Fruit fly (Drosophila melanogaster) whole organism, wandering third instar larva: ENCODE measurements around the gene Bet1.

Source experiments
- Abd-B ChIP-seq: fragments of >200 bp; optimal IDR thresholded peaks from 2 replicates; lab custom pipeline; 2017; ENCODE audit warnings: missing biosample characterization, missing genetic modification characterization
- CG32264 ChIP-seq: fragments of 200-800 bp; sonication (Bioruptor generic); optimal IDR thresholded peaks from 2 replicates; lab custom pipeline; 2016; ENCODE audit warnings: missing biosample characterization, missing genetic modification characterization
- CrebA ChIP-seq: fragments of 200-800 bp; sonication (Bioruptor generic); optimal IDR thresholded peaks from 2 replicates; lab custom pipeline; 2016; ENCODE audit warnings: missing biosample characterization, mild to moderate bottlenecking, missing genetic modification characterization, borderline replicate concordance
- Dfd ChIP-seq: fragments of >200 bp; optimal IDR thresholded peaks from 2 replicates; lab custom pipeline; 2017; ENCODE audit warnings: missing biosample characterization, missing genetic modification characterization
- Dif ChIP-seq: fragments of 200-275, 200-300 bp; sonication (Bioruptor generic); optimal IDR thresholded peaks from 2 replicates; lab custom pipeline; 2018; ENCODE audit warnings: missing biosample characterization, missing genetic modification characterization; ENCODE audit not compliant: partially characterized antibody
- HLH106 ChIP-seq: fragments of 200-800 bp; optimal IDR thresholded peaks from 3 replicates; lab custom pipeline; 2019; ENCODE audit warnings: missing biosample characterization, mild to moderate bottlenecking, missing genetic modification characterization, moderate library complexity
- Hnf4 ChIP-seq: fragments of 200-800 bp; sonication (Bioruptor generic); optimal IDR thresholded peaks from 2 replicates; lab custom pipeline; 2016; ENCODE audit warnings: missing biosample characterization, mild to moderate bottlenecking, missing genetic modification characterization
- Hr78 ChIP-seq: fragments of >200 bp; optimal IDR thresholded peaks from 2 replicates; lab custom pipeline; 2017; ENCODE audit warnings: missing biosample characterization, missing genetic modification characterization
- Hr83 ChIP-seq: fragments of 200-300 bp; sonication (Bioruptor generic); optimal IDR thresholded peaks from 2 replicates; lab custom pipeline; 2016; ENCODE audit warnings: missing biosample characterization, mild to moderate bottlenecking, missing genetic modification characterization, moderate library complexity; ENCODE audit not compliant: poor library complexity, severe bottlenecking
- Jra ChIP-seq: sonication (Bioruptor generic); optimal IDR thresholded peaks from 2 replicates; lab custom pipeline; 2016; ENCODE audit warnings: missing biosample characterization, missing genetic modification characterization
- Myc ChIP-seq: fragments of >200 bp; optimal IDR thresholded peaks from 2 replicates; lab custom pipeline; 2017
- N ChIP-seq: fragments of >200 bp; optimal IDR thresholded peaks from 2 replicates; lab custom pipeline; 2018; ENCODE audit warnings: missing biosample characterization, missing external identifiers, missing genetic modification characterization
- OdsH ChIP-seq: fragments of 200-800 bp; sonication (Bioruptor generic); optimal IDR thresholded peaks from 2 replicates; lab custom pipeline; 2016; ENCODE audit warnings: missing biosample characterization, mild to moderate bottlenecking, missing genetic modification characterization
- Vsx2 ChIP-seq: fragments of 200-300, 225-300 bp; sonication (Bioruptor generic); optimal IDR thresholded peaks from 2 replicates; lab custom pipeline; 2018; ENCODE audit warnings: missing biosample characterization, missing genetic modification characterization; ENCODE audit not compliant: partially characterized antibody
- br ChIP-seq: fragments of 200-800 bp; sonication (Bioruptor generic); optimal IDR thresholded peaks from 2 replicates; lab custom pipeline; 2016; ENCODE audit warnings: missing biosample characterization, missing genetic modification characterization
- brk ChIP-seq: fragments of 200-800 bp; sonication (Bioruptor generic); optimal IDR thresholded peaks from 2 replicates; lab custom pipeline; 2016; ENCODE audit warnings: missing biosample characterization, mild to moderate bottlenecking, missing genetic modification characterization
- dl ChIP-seq, 2 experiments: fragments of 175-275, 200-275 bp in 1 of 2; fragments of 200-275 bp in 1 of 2; sonication (Bioruptor generic); optimal IDR thresholded peaks; lab custom pipeline; 2018; ENCODE audit warnings: mild to moderate bottlenecking in 2 of 2, missing biosample characterization in 2 of 2, missing genetic modification characterization in 2 of 2, moderate library complexity in 2 of 2; ENCODE audit not compliant: partially characterized antibody in 2 of 2, insufficient read depth in 1 of 2
- dmrt93B ChIP-seq: fragments of 200-800 bp; sonication (Bioruptor generic); optimal IDR thresholded peaks from 2 replicates; lab custom pipeline; 2018; ENCODE audit warnings: missing biosample characterization, mild to moderate bottlenecking, missing genetic modification characterization
- dsf ChIP-seq: sonication (Bioruptor generic); optimal IDR thresholded peaks from 2 replicates; lab custom pipeline; 2016; ENCODE audit warnings: missing biosample characterization, missing genetic modification characterization, borderline replicate concordance
- ey ChIP-seq: fragments of 200-800 bp; sonication (Bioruptor generic); optimal IDR thresholded peaks from 2 replicates; lab custom pipeline; 2016; ENCODE audit warnings: missing biosample characterization, missing genetic modification characterization
- foxo ChIP-seq, 2 experiments: fragments of 200-800 bp; sonication (Bioruptor generic); optimal IDR thresholded peaks; 2 replicates in 1 of 2; 3 replicates in 1 of 2; lab custom pipeline; 2016 to 2017; ENCODE audit warnings: missing biosample characterization in 2 of 2, missing genetic modification characterization in 2 of 2
- h ChIP-seq: fragments of 200-800 bp; sonication (Bioruptor generic); optimal IDR thresholded peaks from 3 replicates; lab custom pipeline; 2016; ENCODE audit warnings: missing biosample characterization, mild to moderate bottlenecking, missing genetic modification characterization
- jim ChIP-seq: fragments of 175-275, 200-325 bp; sonication (Bioruptor generic); optimal IDR thresholded peaks from 2 replicates; lab custom pipeline; 2016; ENCODE audit warnings: missing biosample characterization, mild to moderate bottlenecking, missing genetic modification characterization
- pan ChIP-seq: fragments of >200 bp; optimal IDR thresholded peaks from 2 replicates; lab custom pipeline; 2017
- psq ChIP-seq: fragments of 200-800 bp; sonication (Bioruptor generic); optimal IDR thresholded peaks from 3 replicates; lab custom pipeline; 2017; ENCODE audit warnings: missing biosample characterization, mild to moderate bottlenecking, missing genetic modification characterization, moderate library complexity
- rgr ChIP-seq: fragments of 200-800 bp; sonication (Bioruptor generic); optimal IDR thresholded peaks from 3 replicates; lab custom pipeline; 2016; ENCODE audit warnings: missing biosample characterization, mild to moderate bottlenecking, missing genetic modification characterization
- sage ChIP-seq: fragments of 200-800 bp; sonication (Bioruptor generic); optimal IDR thresholded peaks from 2 replicates; lab custom pipeline; 2016; ENCODE audit warnings: missing biosample characterization, mild to moderate bottlenecking, missing genetic modification characterization
- tai ChIP-seq: sonication (Bioruptor generic); optimal IDR thresholded peaks from 2 replicates; lab custom pipeline; 2016; ENCODE audit warnings: missing biosample characterization, missing genetic modification characterization
- usp ChIP-seq: fragments of >200 bp; optimal IDR thresholded peaks from 2 replicates; lab custom pipeline; 2017; ENCODE audit warnings: missing biosample characterization, missing genetic modification characterization
- woc ChIP-seq: sonication (Bioruptor generic); optimal IDR thresholded peaks from 2 replicates; lab custom pipeline; 2016; ENCODE audit warnings: missing biosample characterization, mild to moderate bottlenecking, missing genetic modification characterization

The Bet1 gene

dm6 chr3L:19234922-19235702 is 26.1 kb upstream of the Bet1 start, which contains the start of gene fz2:
Gene fz2 (minus strand): TSS chr3L:19235373.
- TF ChIP-seq woc (GFP tag; lab: Kevin White, UChicago) (no peak), br (GFP tag; lab: Kevin White, UChicago) (no peak), Dif (GFP tag; lab: Kevin White, UChicago) (no peak), jim (GFP tag; lab: Kevin White, UChicago) (no peak), CG32264 (GFP tag; lab: Kevin White, UChicago) (no peak), Hnf4 (GFP tag; lab: Kevin White, UChicago) (no peak), brk (GFP tag; lab: Kevin White, UChicago) (no peak), N (GFP tag; lab: Kevin White, UChicago) (no peak), usp (GFP tag; lab: Kevin White, UChicago) (no peak), rgr (GFP tag; lab: Kevin White, UChicago) (no peak), tai (GFP tag; lab: Kevin White, UChicago) (no peak), dl (GFP tag; optimal IDR thresholded peaks at IDR 0.05; lab: Kevin White, UChicago; ENCODE audit: insufficient read depth in 1 of 2, partially characterized antibody in 2 of 2) (no peak), Vsx2 (GFP tag; lab: Kevin White, UChicago) (no peak), CrebA (GFP tag; lab: Kevin White, UChicago) (no peak), psq (GFP tag; lab: Kevin White, UChicago) (no peak), dsf (GFP tag; lab: Kevin White, UChicago) (no peak), foxo (GFP tag; optimal IDR thresholded peaks at IDR 0.05; lab: Kevin White, UChicago) (no peak), h (no peak), Hr83 (GFP tag; lab: Kevin White, UChicago) (no peak), pan (lab: Kevin White, UChicago) (no peak)

dm6 chr3L:19236060-19236459 is 25.1 kb upstream of the Bet1 start, which contains the start of gene CG33647:
Gene CG33647 (plus strand): TSS chr3L:19236360.
- no peak for TF ChIP-seq psq (GFP tag; lab: Kevin White, UChicago)
- no peak for TF ChIP-seq br (GFP tag; lab: Kevin White, UChicago)
- TF ChIP-seq woc (GFP tag; lab: Kevin White, UChicago) = no peak
- no peak for TF ChIP-seq foxo (GFP tag; optimal IDR thresholded peaks at IDR 0.05; lab: Kevin White, UChicago)
- TF ChIP-seq OdsH (GFP tag; lab: Kevin White, UChicago) = no peak
- TF ChIP-seq Jra (GFP tag; lab: Kevin White, UChicago) = no peak

dm6 chr3L:19236554-19236953 is 24.6 kb upstream of the Bet1 start:
- TF ChIP-seq N (GFP tag; lab: Kevin White, UChicago) = no peak
- no peak for TF ChIP-seq br (GFP tag; lab: Kevin White, UChicago)
- no peak for TF ChIP-seq psq (GFP tag; lab: Kevin White, UChicago)
- TF ChIP-seq Hr83 (GFP tag; lab: Kevin White, UChicago) = no peak
- no peak for TF ChIP-seq sage
- TF ChIP-seq Hnf4 (GFP tag; lab: Kevin White, UChicago) = no peak
- no peak for TF ChIP-seq usp (GFP tag; lab: Kevin White, UChicago)
- no peak for TF ChIP-seq Dfd (GFP tag; lab: Kevin White, UChicago)
- no peak for TF ChIP-seq Myc (lab: Kevin White, UChicago)
- TF ChIP-seq, all 38 proteins: peak for 0

- TF ChIP-seq Jra (GFP tag; lab: Kevin White, UChicago) (no peak), psq (GFP tag; lab: Kevin White, UChicago) (no peak), HLH106 (tag; lab: Kevin White, UChicago) (no peak), jim (GFP tag; lab: Kevin White, UChicago) (no peak), Hr78 (no peak), ey (GFP tag; lab: Kevin White, UChicago) (no peak), N (GFP tag; lab: Kevin White, UChicago) (no peak), Abd-B (GFP tag; lab: Kevin White, UChicago) (no peak), Hnf4 (GFP tag; lab: Kevin White, UChicago) (no peak), Hr83 (GFP tag; lab: Kevin White, UChicago) (no peak), pan (lab: Kevin White, UChicago) (no peak), woc (GFP tag; lab: Kevin White, UChicago) (no peak), tai (GFP tag; lab: Kevin White, UChicago) (no peak), Dfd (GFP tag; lab: Kevin White, UChicago) (no peak), dmrt93B (GFP tag; lab: Kevin White, UChicago) (no peak), brk (GFP tag; lab: Kevin White, UChicago) (no peak), CG32264 (GFP tag; lab: Kevin White, UChicago) (no peak)
Observed at dm6 chr3L:19237780-19238179, 23.4 kb upstream of the Bet1 start.
